Worm (Caenorhabditis elegans) whole organism, L4 larva: ENCODE measurements around the gene ZK822.9.
A peak's percentile ranks its signal among the peaks of the same experiment; 100 is the strongest.

Experiments
- F10B5.3 ChIP-seq: sonication (generic microtip); optimal IDR thresholded peaks from 2 replicates; lab custom pipeline; 2016; ENCODE audit warnings: mild to moderate bottlenecking, missing genetic modification characterization, missing compliant biosample characterization
- F49E8.2 ChIP-seq: sonication (generic microtip); optimal IDR thresholded peaks from 2 replicates; lab custom pipeline; 2016; ENCODE audit warnings: missing compliant biosample characterization, mild to moderate bottlenecking, missing genetic modification characterization, borderline replicate concordance
- R02D3.7 ChIP-seq: fragments of 150-350 bp; sonication (generic microtip); optimal IDR thresholded peaks from 3 replicates; lab custom pipeline; 2014; ENCODE audit warnings: missing biosample characterization, missing genetic modification characterization
- T20F7.1 ChIP-seq: fragments of 200-800 bp; sonication (Bioruptor generic); optimal IDR thresholded peaks from 2 replicates; lab custom pipeline; 2018; ENCODE audit warnings: mild to moderate bottlenecking, missing genetic modification characterization, missing compliant biosample characterization
- Y105C5A.15 ChIP-seq: fragments of 200-800 bp; sonication (Bioruptor generic); IDR thresholded peaks from 2 replicates; pipeline ENCODE4 v1.3.6; 2022; ENCODE audit warnings: missing genetic modification characterization, missing compliant biosample characterization
- Y75B8A.6 ChIP-seq: fragments of 200-800 bp; sonication (Bioruptor generic); IDR thresholded peaks from 2 replicates; pipeline ENCODE4 v1.3.6; 2022; ENCODE audit warnings: missing genetic modification reagents, missing genetic modification characterization, missing compliant biosample characterization
- aha-1 ChIP-seq: fragments of 150-350 bp; peaks from one replicate; lab custom pipeline; 2014; ENCODE audit warnings: missing biosample characterization, missing genetic modification characterization
- arid-1 ChIP-seq: fragments of 200-800 bp; sonication (Bioruptor generic); conservative IDR thresholded peaks from 2 replicates; pipeline ENCODE4 v1.3.6; 2022; ENCODE audit warnings: missing genetic modification reagents, missing genetic modification characterization, missing compliant biosample characterization
- ceh-28 ChIP-seq: fragments of 150-350 bp; optimal IDR thresholded peaks from 2 replicates; lab custom pipeline; 2014; ENCODE audit warnings: missing biosample characterization, missing genetic modification reagents, missing genetic modification characterization
- ceh-44 ChIP-seq: fragments of 200-800 bp; sonication (Bioruptor generic); IDR thresholded peaks from 2 replicates; pipeline ENCODE4 v1.3.6; 2022; ENCODE audit warnings: missing genetic modification reagents, missing genetic modification characterization, missing compliant biosample characterization
- daf-16 ChIP-seq, 3 experiments: sonication (generic microtip); optimal IDR thresholded peaks; 2 replicates each; lab custom pipeline; 2016 to 2017; ENCODE audit warnings: missing genetic modification characterization in 3 of 3, missing genetic modification reagents in 3 of 3, mild to moderate bottlenecking in 2 of 3, missing compliant biosample characterization in 2 of 3, missing biosample characterization in 1 of 3, moderate library complexity in 1 of 3
- daf-19 ChIP-seq: fragments of 200-800 bp; sonication (Bioruptor generic); conservative IDR thresholded peaks from 2 replicates; pipeline ENCODE4 v1.3.6; 2022; ENCODE audit warnings: missing genetic modification characterization, missing compliant biosample characterization
- dmd-6 ChIP-seq: fragments of 200-800 bp; sonication (Bioruptor generic); IDR thresholded peaks from 2 replicates; pipeline ENCODE4 v1.3.6; 2022; ENCODE audit warnings: missing genetic modification reagents, missing genetic modification characterization, missing compliant biosample characterization
- dmd-8 ChIP-seq: fragments of 200-800 bp; sonication (Bioruptor generic); IDR thresholded peaks from 2 replicates; pipeline ENCODE4 v1.3.6; 2022; ENCODE audit warnings: missing genetic modification characterization, missing compliant biosample characterization
- dpl-1 ChIP-seq: fragments of 150-350 bp; optimal IDR thresholded peaks from 2 replicates; lab custom pipeline; 2014; ENCODE audit warnings: missing biosample characterization, missing genetic modification reagents, missing genetic modification characterization
- duxl-1 ChIP-seq: sonication (generic microtip); optimal IDR thresholded peaks from 2 replicates; lab custom pipeline; 2016; ENCODE audit warnings: mild to moderate bottlenecking, missing genetic modification characterization, moderate library complexity, missing compliant biosample characterization; ENCODE audit not compliant: poor library complexity
- dve-1 ChIP-seq: sonication (generic microtip); optimal IDR thresholded peaks from 2 replicates; lab custom pipeline; 2017; ENCODE audit warnings: antibody characterized with exemption, mild to moderate bottlenecking, missing genetic modification characterization, missing compliant biosample characterization; ENCODE audit not compliant: insufficient read depth
- egl-43 ChIP-seq: fragments of 200-800 bp; sonication (Bioruptor generic); IDR thresholded peaks from 2 replicates; pipeline ENCODE4 v1.3.6; 2022; ENCODE audit warnings: missing genetic modification reagents, missing genetic modification characterization, missing compliant biosample characterization
- fkh-10 ChIP-seq: fragments of 150-350 bp; optimal IDR thresholded peaks from 2 replicates; lab custom pipeline; 2014; ENCODE audit warnings: missing biosample characterization, missing genetic modification reagents, missing genetic modification characterization
- fos-1 ChIP-seq: fragments of 150-350 bp; optimal IDR thresholded peaks from 2 replicates; lab custom pipeline; 2014; ENCODE audit warnings: missing biosample characterization, missing genetic modification characterization
- hlh-11 ChIP-seq: fragments of 200-800 bp; sonication (Bioruptor generic); optimal IDR thresholded peaks from 2 replicates; lab custom pipeline; 2018; ENCODE audit warnings: mild to moderate bottlenecking, missing genetic modification characterization, missing compliant biosample characterization
- hlh-30 ChIP-seq: sonication (generic microtip); optimal IDR thresholded peaks from 2 replicates; lab custom pipeline; 2017; ENCODE audit warnings: antibody characterized with exemption, mild to moderate bottlenecking, missing genetic modification characterization, missing compliant biosample characterization; ENCODE audit not compliant: insufficient read depth
- hmg-1.1 ChIP-seq: fragments of 200-800 bp; sonication (Bioruptor generic); IDR thresholded peaks from 2 replicates; pipeline ENCODE4 v1.3.6; 2022; ENCODE audit warnings: missing genetic modification reagents, missing genetic modification characterization, missing compliant biosample characterization
- lin-29 ChIP-seq: fragments of 200-800 bp; sonication (Bioruptor generic); IDR thresholded peaks from 2 replicates; pipeline ENCODE4 v1.3.6; 2022; ENCODE audit warnings: missing genetic modification reagents, missing genetic modification characterization, missing compliant biosample characterization
- lin-38 ChIP-seq: fragments of 200-800 bp; sonication (Bioruptor generic); IDR thresholded peaks from 2 replicates; pipeline ENCODE4 v1.3.6; 2022; ENCODE audit warnings: missing genetic modification reagents, missing genetic modification characterization, missing compliant biosample characterization
- lin-39 ChIP-seq: fragments of 150-350 bp; optimal IDR thresholded peaks from 2 replicates; lab custom pipeline; 2014; ENCODE audit warnings: missing biosample characterization, missing genetic modification reagents, missing genetic modification characterization
- lir-3 ChIP-seq: sonication (generic microtip); optimal IDR thresholded peaks from 2 replicates; lab custom pipeline; 2016; ENCODE audit warnings: mild to moderate bottlenecking, missing genetic modification characterization, missing compliant biosample characterization
- lsy-2 ChIP-seq, 2 experiments: fragments of 150-350 bp in 1 of 2; sonication (generic microtip) in 1 of 2; optimal IDR thresholded peaks; 2 replicates each; lab custom pipeline; 2014 to 2017; ENCODE audit warnings: missing biosample characterization in 2 of 2, missing genetic modification characterization in 2 of 2
- madf-5 ChIP-seq, 2 experiments: fragments of 200-800 bp; sonication (Bioruptor generic); IDR thresholded peaks; 2 replicates each; pipeline ENCODE4 v1.3.6; 2022; ENCODE audit warnings: missing compliant biosample characterization in 2 of 2, missing genetic modification characterization in 2 of 2
- mdt-29 ChIP-seq: fragments of 200-800 bp; sonication (Bioruptor generic); IDR thresholded peaks from 2 replicates; pipeline ENCODE4 v1.3.6; 2022; ENCODE audit warnings: missing genetic modification reagents, missing genetic modification characterization, missing compliant biosample characterization
- mep-1 ChIP-seq: fragments of 150-350 bp; sonication (generic microtip); optimal IDR thresholded peaks from 3 replicates; lab custom pipeline; 2014; ENCODE audit warnings: missing biosample characterization, missing genetic modification characterization
- nhr-10 ChIP-seq: fragments of 150-350 bp; optimal IDR thresholded peaks from 2 replicates; lab custom pipeline; 2014; ENCODE audit warnings: missing biosample characterization, missing genetic modification characterization
- nhr-111 ChIP-seq: fragments of 200-800 bp; sonication (Bioruptor generic); optimal IDR thresholded peaks from 2 replicates; lab custom pipeline; 2018; ENCODE audit warnings: mild to moderate bottlenecking, missing genetic modification characterization, missing compliant biosample characterization
- nhr-28 ChIP-seq: fragments of 150-350 bp; optimal IDR thresholded peaks from 2 replicates; lab custom pipeline; 2014; ENCODE audit warnings: missing biosample characterization, missing genetic modification characterization
- nhr-77 ChIP-seq: fragments of 150-350 bp; optimal IDR thresholded peaks from 2 replicates; lab custom pipeline; 2014; ENCODE audit warnings: missing biosample characterization, missing genetic modification characterization
- pha-4 ChIP-seq, 2 experiments: fragments of 150-350 bp in 1 of 2; fragments of 200-800 bp in 1 of 2; sonication (Bioruptor generic) in 1 of 2; IDR thresholded peaks in 1 of 2; optimal IDR thresholded peaks in 1 of 2; 2 replicates each; pipeline versions ENCODE4 v1.3.6 to Lab custom; 2014 to 2022; ENCODE audit warnings: missing genetic modification characterization in 2 of 2, missing genetic modification reagents in 2 of 2, missing biosample characterization in 1 of 2, missing compliant biosample characterization in 1 of 2
- php-3 ChIP-seq: fragments of 200-800 bp; sonication (Bioruptor generic); IDR thresholded peaks from 2 replicates; pipeline ENCODE4 v1.3.6; 2022; ENCODE audit warnings: missing genetic modification reagents, missing genetic modification characterization, missing compliant biosample characterization
- pqm-1 ChIP-seq: sonication (generic microtip); optimal IDR thresholded peaks from 2 replicates; lab custom pipeline; 2017; ENCODE audit warnings: missing biosample characterization, missing genetic modification characterization
- snpc-1.2 ChIP-seq: fragments of 200-800 bp; sonication (Bioruptor generic); IDR thresholded peaks from 2 replicates; pipeline ENCODE4 v1.3.6; 2022; ENCODE audit warnings: missing genetic modification reagents, missing genetic modification characterization, missing compliant biosample characterization
- snpc-4 ChIP-seq: fragments of 150-350 bp; optimal IDR thresholded peaks from 2 replicates; lab custom pipeline; 2014; ENCODE audit warnings: missing biosample characterization, missing genetic modification characterization
- spr-1 ChIP-seq: sonication (generic microtip); optimal IDR thresholded peaks from 2 replicates; lab custom pipeline; 2016; ENCODE audit warnings: mild to moderate bottlenecking, missing genetic modification characterization, missing compliant biosample characterization
- unc-130 ChIP-seq: sonication (generic microtip); optimal IDR thresholded peaks from 2 replicates; lab custom pipeline; 2016; ENCODE audit warnings: missing genetic modification reagents, missing genetic modification characterization, missing compliant biosample characterization
- unc-62 ChIP-seq, 3 experiments: fragments of 150-350 bp in 1 of 3; sonication (generic microtip); optimal IDR thresholded peaks in 2 of 3; peaks in 1 of 3; 1 replicate in 1 of 3; 2 replicates in 2 of 3; lab custom pipeline; 2014 to 2017; ENCODE audit warnings: missing biosample characterization in 3 of 3, missing genetic modification characterization in 3 of 3, missing genetic modification reagents in 3 of 3, missing genotype in 1 of 3
- vab-7 ChIP-seq: fragments of 200-800 bp; sonication (Bioruptor generic); IDR thresholded peaks from 2 replicates; pipeline ENCODE4 v1.3.6; 2022; ENCODE audit warnings: missing genetic modification reagents, missing genetic modification characterization, missing compliant biosample characterization
- zag-1 ChIP-seq: fragments of 150-350 bp; optimal IDR thresholded peaks from 2 replicates; lab custom pipeline; 2014; ENCODE audit warnings: missing biosample characterization, missing genetic modification characterization
- zfp-3 ChIP-seq: fragments of 200-800 bp; sonication (Bioruptor generic); conservative IDR thresholded peaks from 2 replicates; pipeline ENCODE4 v1.3.6; 2022; ENCODE audit warnings: missing genetic modification reagents, missing genetic modification characterization, missing compliant biosample characterization
- ztf-7 ChIP-seq: fragments of 150-350 bp; optimal IDR thresholded peaks from 2 replicates; lab custom pipeline; 2014; ENCODE audit warnings: missing biosample characterization, missing genetic modification characterization

The ZK822.9 gene

ce11 chrIV:11916907-11917306 is 1.2 kb downstream of the ZK822.9 start, which contains the start of gene ZK822.10 (continued):
- TF ChIP-seq lir-3 (tag; lab: Kevin White, UChicago) (no peak), daf-19 (GFP tag; lab: Robert Waterston, UW) (no peak), mdt-29 (GFP tag; lab: Robert Waterston, UW) (peak; percentile 65), nhr-10 (tag; lab: Kevin White, UChicago) (no peak), hmg-1.1 (GFP tag; lab: Robert Waterston, UW) (no peak), arid-1 (GFP tag; lab: Robert Waterston, UW) (no peak), pha-4 (GFP tag; IDR thresholded peaks at IDR 0.05; lab: Robert Waterston, UW) (no peak), pha-4 (tag; optimal IDR thresholded peaks at IDR 0.05; lab: Kevin White, UChicago) (no peak), ceh-44 (GFP tag; lab: Robert Waterston, UW) (no peak), lin-39 (tag; lab: Kevin White, UChicago) (no peak), snpc-4 (tag; lab: Kevin White, UChicago) (no peak)
- TF ChIP-seq, all 104 proteins: peak for 14

- TF ChIP-seq daf-16 (GFP tag; optimal IDR thresholded peaks at IDR 0.05; lab: Kevin White, UChicago) (no peak), daf-16 (tag; optimal IDR thresholded peaks at IDR 0.05; lab: Kevin White, UChicago) (peak; percentile 56), dpl-1 (no peak), snpc-1.2 (GFP tag; lab: Robert Waterston, UW) (no peak), egl-43 (GFP tag; lab: Robert Waterston, UW) (no peak), ceh-44 (GFP tag; lab: Robert Waterston, UW) (no peak), snpc-4 (tag; lab: Kevin White, UChicago) (no peak), zfp-3 (GFP tag; lab: Robert Waterston, UW) (no peak), unc-62 (GFP tag; optimal IDR thresholded peaks at IDR 0.05 in 1 of 2; lab: Kevin White, UChicago) (no peak), unc-62 (tag; optimal IDR thresholded peaks at IDR 0.05; lab: Kevin White, UChicago) (no peak), hlh-11 (tag; lab: Kevin White, UChicago) (peak; percentile 38), madf-5 (GFP tag; IDR thresholded peaks at IDR 0.05; lab: Robert Waterston, UW) (no peak), R02D3.7 (no peak), mep-1 (tag; lab: Kevin White, UChicago) (peak; percentile 22), ztf-7 (tag; lab: Kevin White, UChicago) (no peak), F49E8.2 (no peak), nhr-28 (peak; percentile 54), aha-1 (tag; lab: Kevin White, UChicago) (peak; percentile 1), vab-7 (GFP tag; lab: Robert Waterston, UW) (no peak), lin-29 (GFP tag; lab: Robert Waterston, UW) (no peak), dve-1 (tag; lab: Kevin White, UChicago) (peak; percentile 72), fos-1 (no peak), dmd-8 (GFP tag; lab: Robert Waterston, UW) (no peak), Y75B8A.6 (GFP tag; lab: Robert Waterston, UW) (no peak), lin-39 (tag; lab: Kevin White, UChicago) (no peak), nhr-111 (GFP tag; lab: Kevin White, UChicago) (no peak), duxl-1 (tag; lab: Kevin White, UChicago) (no peak), daf-19 (GFP tag; lab: Robert Waterston, UW) (no peak), fkh-10 (GFP tag; lab: Kevin White, UChicago) (no peak), lin-38 (no peak), php-3 (peak; percentile 54; the same call in 1 of the 2 replicates), spr-1 (tag; lab: Kevin White, UChicago) (no peak), dmd-6 (GFP tag; lab: Robert Waterston, UW) (peak; percentile 67), T20F7.1 (GFP tag; lab: Kevin White, UChicago) (peak; percentile 12), ceh-28 (tag; lab: Kevin White, UChicago) (no peak), lsy-2 (tag; optimal IDR thresholded peaks at IDR 0.05; lab: Kevin White, UChicago) (no peak), Y105C5A.15 (GFP tag; lab: Robert Waterston, UW) (no peak), unc-130 (GFP tag; lab: Kevin White, UChicago) (no peak), nhr-77 (tag; lab: Kevin White, UChicago) (no peak), F10B5.3 (tag; lab: Kevin White, UChicago) (no peak), hlh-30 (tag; lab: Kevin White, UChicago) (no peak), zag-1 (tag; lab: Kevin White, UChicago) (no peak), pqm-1 (tag; lab: Kevin White, UChicago) (peak; percentile 71)
These were observed 2.1 kb downstream of the ZK822.9 start for ce11 chrIV:11917886-11918285.
